Worm (Caenorhabditis elegans) whole organism, L4 larva: ENCODE measurements around the gene copz-1.

Experiments used
- D1046.2 ChIP-seq: fragments of 200-800 bp; sonication (Bioruptor generic); IDR thresholded peaks from 2 replicates; pipeline ENCODE4 v1.3.6; 2022; ENCODE audit warnings: missing genetic modification characterization, missing compliant biosample characterization
- F10B5.3 ChIP-seq: sonication (generic microtip); optimal IDR thresholded peaks from 2 replicates; lab custom pipeline; 2016; ENCODE audit warnings: mild to moderate bottlenecking, missing genetic modification characterization, missing compliant biosample characterization
- F37D6.2 ChIP-seq: sonication (generic microtip); optimal IDR thresholded peaks from 2 replicates; lab custom pipeline; 2016; ENCODE audit warnings: mild to moderate bottlenecking, missing genetic modification characterization, missing compliant biosample characterization
- T20F7.1 ChIP-seq: fragments of 200-800 bp; sonication (Bioruptor generic); optimal IDR thresholded peaks from 2 replicates; lab custom pipeline; 2018; ENCODE audit warnings: mild to moderate bottlenecking, missing genetic modification characterization, missing compliant biosample characterization
- Y5F2A.4 ChIP-seq: fragments of 200-800 bp; sonication (Bioruptor generic); optimal IDR thresholded peaks from 2 replicates; lab custom pipeline; 2018; ENCODE audit warnings: mild to moderate bottlenecking, missing genetic modification characterization, missing compliant biosample characterization
- ZK337.2 ChIP-seq: fragments of 200-800 bp; sonication (Bioruptor generic); IDR thresholded peaks from 2 replicates; pipeline ENCODE4 v1.3.6; 2022; ENCODE audit warnings: missing genetic modification reagents, missing genetic modification characterization, missing compliant biosample characterization
- ZK546.5 ChIP-seq, 2 experiments: sonication (generic microtip); optimal IDR thresholded peaks; 2 replicates each; lab custom pipeline; 2017; ENCODE audit warnings: missing biosample characterization in 2 of 2, missing genetic modification characterization in 2 of 2
- aha-1 ChIP-seq: fragments of 150-350 bp; peaks from one replicate; lab custom pipeline; 2014; ENCODE audit warnings: missing biosample characterization, missing genetic modification characterization
- arid-1 ChIP-seq: fragments of 200-800 bp; sonication (Bioruptor generic); conservative IDR thresholded peaks from 2 replicates; pipeline ENCODE4 v1.3.6; 2022; ENCODE audit warnings: missing genetic modification reagents, missing genetic modification characterization, missing compliant biosample characterization
- ceh-44 ChIP-seq: fragments of 200-800 bp; sonication (Bioruptor generic); IDR thresholded peaks from 2 replicates; pipeline ENCODE4 v1.3.6; 2022; ENCODE audit warnings: missing genetic modification reagents, missing genetic modification characterization, missing compliant biosample characterization
- ceh-62 ChIP-seq: sonication (generic microtip); optimal IDR thresholded peaks from 2 replicates; lab custom pipeline; 2017; ENCODE audit warnings: missing biosample characterization, missing genetic modification characterization
- ces-1 ChIP-seq: fragments of 150-350 bp; sonication (generic microtip); optimal IDR thresholded peaks from 4 replicates; lab custom pipeline; 2014; ENCODE audit warnings: missing biosample characterization, missing genetic modification reagents, missing genetic modification characterization
- ctbp-1 ChIP-seq: fragments of 200-800 bp; sonication (Bioruptor generic); IDR thresholded peaks from 2 replicates; pipeline ENCODE4 v1.3.6; 2022; ENCODE audit warnings: missing genetic modification reagents, missing genetic modification characterization, missing compliant biosample characterization
- daf-16 ChIP-seq, 3 experiments: sonication (generic microtip); optimal IDR thresholded peaks; 2 replicates each; lab custom pipeline; 2016 to 2017; ENCODE audit warnings: missing genetic modification characterization in 3 of 3, missing genetic modification reagents in 3 of 3, mild to moderate bottlenecking in 2 of 3, missing compliant biosample characterization in 2 of 3, missing biosample characterization in 1 of 3, moderate library complexity in 1 of 3
- dmd-8 ChIP-seq: fragments of 200-800 bp; sonication (Bioruptor generic); IDR thresholded peaks from 2 replicates; pipeline ENCODE4 v1.3.6; 2022; ENCODE audit warnings: missing genetic modification characterization, missing compliant biosample characterization
- dmd-9 ChIP-seq: fragments of 200-800 bp; sonication (Bioruptor generic); IDR thresholded peaks from 2 replicates; pipeline ENCODE4 v1.3.6; 2022; ENCODE audit warnings: missing genetic modification reagents, missing genetic modification characterization, missing compliant biosample characterization
- dpl-1 ChIP-seq: fragments of 150-350 bp; optimal IDR thresholded peaks from 2 replicates; lab custom pipeline; 2014; ENCODE audit warnings: missing biosample characterization, missing genetic modification reagents, missing genetic modification characterization
- duxl-1 ChIP-seq: sonication (generic microtip); optimal IDR thresholded peaks from 2 replicates; lab custom pipeline; 2016; ENCODE audit warnings: mild to moderate bottlenecking, missing genetic modification characterization, moderate library complexity, missing compliant biosample characterization; ENCODE audit not compliant: poor library complexity
- dve-1 ChIP-seq: sonication (generic microtip); optimal IDR thresholded peaks from 2 replicates; lab custom pipeline; 2017; ENCODE audit warnings: antibody characterized with exemption, mild to moderate bottlenecking, missing genetic modification characterization, missing compliant biosample characterization; ENCODE audit not compliant: insufficient read depth
- egl-27 ChIP-seq: sonication (generic microtip); optimal IDR thresholded peaks from 3 replicates; lab custom pipeline; 2017; ENCODE audit warnings: missing biosample characterization, missing genetic modification reagents, missing genetic modification characterization
- egl-43 ChIP-seq: fragments of 200-800 bp; sonication (Bioruptor generic); IDR thresholded peaks from 2 replicates; pipeline ENCODE4 v1.3.6; 2022; ENCODE audit warnings: missing genetic modification reagents, missing genetic modification characterization, missing compliant biosample characterization
- gei-8 ChIP-seq: fragments of 200-800 bp; sonication (Bioruptor generic); optimal IDR thresholded peaks from 2 replicates; lab custom pipeline; 2018; ENCODE audit warnings: mild to moderate bottlenecking, missing genetic modification characterization, missing compliant biosample characterization
- lim-7 ChIP-seq: fragments of 200-800 bp; sonication (Bioruptor generic); IDR thresholded peaks from 2 replicates; pipeline ENCODE4 v1.3.6; 2022; ENCODE audit warnings: missing genetic modification characterization, missing compliant biosample characterization
- lin-13 ChIP-seq: fragments of 150-350 bp; optimal IDR thresholded peaks from 2 replicates; lab custom pipeline; 2014; ENCODE audit warnings: missing biosample characterization, missing genetic modification reagents, missing genetic modification characterization
- lin-15B ChIP-seq: fragments of 150-350 bp; sonication (generic microtip); optimal IDR thresholded peaks from 3 replicates; lab custom pipeline; 2014; ENCODE audit warnings: missing biosample characterization, missing genetic modification characterization
- lin-29 ChIP-seq: fragments of 200-800 bp; sonication (Bioruptor generic); IDR thresholded peaks from 2 replicates; pipeline ENCODE4 v1.3.6; 2022; ENCODE audit warnings: missing genetic modification reagents, missing genetic modification characterization, missing compliant biosample characterization
- lin-38 ChIP-seq: fragments of 200-800 bp; sonication (Bioruptor generic); IDR thresholded peaks from 2 replicates; pipeline ENCODE4 v1.3.6; 2022; ENCODE audit warnings: missing genetic modification reagents, missing genetic modification characterization, missing compliant biosample characterization
- lin-39 ChIP-seq: fragments of 150-350 bp; optimal IDR thresholded peaks from 2 replicates; lab custom pipeline; 2014; ENCODE audit warnings: missing biosample characterization, missing genetic modification reagents, missing genetic modification characterization
- lsy-2 ChIP-seq, 2 experiments: fragments of 150-350 bp in 1 of 2; sonication (generic microtip) in 1 of 2; optimal IDR thresholded peaks; 2 replicates each; lab custom pipeline; 2014 to 2017; ENCODE audit warnings: missing biosample characterization in 2 of 2, missing genetic modification characterization in 2 of 2
- madf-5 ChIP-seq, 2 experiments: fragments of 200-800 bp; sonication (Bioruptor generic); IDR thresholded peaks; 2 replicates each; pipeline ENCODE4 v1.3.6; 2022; ENCODE audit warnings: missing compliant biosample characterization in 2 of 2, missing genetic modification characterization in 2 of 2
- madf-9 ChIP-seq: fragments of 200-800 bp; sonication (Bioruptor generic); conservative IDR thresholded peaks from 2 replicates; pipeline ENCODE4 v1.3.6; 2022; ENCODE audit warnings: missing genetic modification reagents, missing genetic modification characterization, missing compliant biosample characterization
- mdt-29 ChIP-seq: fragments of 200-800 bp; sonication (Bioruptor generic); IDR thresholded peaks from 2 replicates; pipeline ENCODE4 v1.3.6; 2022; ENCODE audit warnings: missing genetic modification reagents, missing genetic modification characterization, missing compliant biosample characterization
- mes-2 ChIP-seq: sonication (generic microtip); optimal IDR thresholded peaks from 2 replicates; lab custom pipeline; 2016; ENCODE audit warnings: missing genotype, mild to moderate bottlenecking, missing genetic modification characterization, missing compliant biosample characterization; ENCODE audit not compliant: poor library complexity, severe bottlenecking
- mxl-2 ChIP-seq: fragments of 200-800 bp; sonication (Bioruptor generic); conservative IDR thresholded peaks from 2 replicates; pipeline ENCODE4 v1.3.6; 2022; ENCODE audit warnings: missing genetic modification reagents, missing genetic modification characterization, missing compliant biosample characterization
- nhr-102 ChIP-seq: sonication (generic microtip); optimal IDR thresholded peaks from 2 replicates; lab custom pipeline; 2016; ENCODE audit warnings: mild to moderate bottlenecking, missing genetic modification characterization, moderate library complexity, missing compliant biosample characterization
- nhr-11 ChIP-seq: fragments of 150-350 bp; optimal IDR thresholded peaks from 2 replicates; lab custom pipeline; 2014; ENCODE audit warnings: missing biosample characterization, missing genetic modification characterization
- nhr-111 ChIP-seq: fragments of 200-800 bp; sonication (Bioruptor generic); optimal IDR thresholded peaks from 2 replicates; lab custom pipeline; 2018; ENCODE audit warnings: mild to moderate bottlenecking, missing genetic modification characterization, missing compliant biosample characterization
- nhr-237 ChIP-seq: sonication (generic microtip); optimal IDR thresholded peaks from 2 replicates; lab custom pipeline; 2017; ENCODE audit warnings: missing biosample characterization, missing genetic modification characterization
- nhr-28 ChIP-seq: fragments of 150-350 bp; optimal IDR thresholded peaks from 2 replicates; lab custom pipeline; 2014; ENCODE audit warnings: missing biosample characterization, missing genetic modification characterization
- nhr-6 ChIP-seq: fragments of 150-350 bp; optimal IDR thresholded peaks from 2 replicates; lab custom pipeline; 2014; ENCODE audit warnings: missing biosample characterization, missing genetic modification characterization
- nhr-77 ChIP-seq: fragments of 150-350 bp; optimal IDR thresholded peaks from 2 replicates; lab custom pipeline; 2014; ENCODE audit warnings: missing biosample characterization, missing genetic modification characterization
- pha-4 ChIP-seq, 2 experiments: fragments of 150-350 bp in 1 of 2; fragments of 200-800 bp in 1 of 2; sonication (Bioruptor generic) in 1 of 2; IDR thresholded peaks in 1 of 2; optimal IDR thresholded peaks in 1 of 2; 2 replicates each; pipeline versions ENCODE4 v1.3.6 to Lab custom; 2014 to 2022; ENCODE audit warnings: missing genetic modification characterization in 2 of 2, missing genetic modification reagents in 2 of 2, missing biosample characterization in 1 of 2, missing compliant biosample characterization in 1 of 2
- pqm-1 ChIP-seq: sonication (generic microtip); optimal IDR thresholded peaks from 2 replicates; lab custom pipeline; 2017; ENCODE audit warnings: missing biosample characterization, missing genetic modification characterization
- saeg-2 ChIP-seq: fragments of 200-800 bp; sonication (Bioruptor generic); IDR thresholded peaks from 2 replicates; pipeline ENCODE4 v1.3.6; 2022; ENCODE audit warnings: missing genetic modification reagents, missing genetic modification characterization, missing compliant biosample characterization
- set-16 ChIP-seq: fragments of 200-800 bp; sonication (Bioruptor generic); IDR thresholded peaks from 2 replicates; pipeline ENCODE4 v1.3.6; 2022; ENCODE audit warnings: missing genetic modification reagents, missing genetic modification characterization, missing compliant biosample characterization
- snpc-1.2 ChIP-seq: fragments of 200-800 bp; sonication (Bioruptor generic); IDR thresholded peaks from 2 replicates; pipeline ENCODE4 v1.3.6; 2022; ENCODE audit warnings: missing genetic modification reagents, missing genetic modification characterization, missing compliant biosample characterization
- spr-3 ChIP-seq: fragments of 200-800 bp; sonication (Bioruptor generic); optimal IDR thresholded peaks from 2 replicates; lab custom pipeline; 2018; ENCODE audit warnings: mild to moderate bottlenecking, missing genetic modification characterization, missing compliant biosample characterization
- unc-130 ChIP-seq: sonication (generic microtip); optimal IDR thresholded peaks from 2 replicates; lab custom pipeline; 2016; ENCODE audit warnings: missing genetic modification reagents, missing genetic modification characterization, missing compliant biosample characterization
- zfp-2 ChIP-seq: sonication (generic microtip); optimal IDR thresholded peaks from 2 replicates; lab custom pipeline; 2016; ENCODE audit warnings: mild to moderate bottlenecking, missing genetic modification characterization, missing compliant biosample characterization
- zfp-3 ChIP-seq: fragments of 200-800 bp; sonication (Bioruptor generic); conservative IDR thresholded peaks from 2 replicates; pipeline ENCODE4 v1.3.6; 2022; ENCODE audit warnings: missing genetic modification reagents, missing genetic modification characterization, missing compliant biosample characterization
- zip-2 ChIP-seq: fragments of 150-350 bp; optimal IDR thresholded peaks from 2 replicates; lab custom pipeline; 2014; ENCODE audit warnings: missing biosample characterization, missing genetic modification characterization
- ztf-11 ChIP-seq: fragments of 150-350 bp; optimal IDR thresholded peaks from 2 replicates; lab custom pipeline; 2014; ENCODE audit warnings: missing biosample characterization, missing genetic modification characterization

The copz-1 gene

ce11 chrII:10872541-10872940 lies at the start of gene copz-1, which contains the start of gene cyn-4 (continued):
- no peak for TF ChIP-seq madf-9 (GFP tag; lab: Robert Waterston, UW)
- no peak for TF ChIP-seq Y5F2A.4
- TF ChIP-seq ces-1 (GFP tag; lab: Kevin White, UChicago): peak; percentile 0
- TF ChIP-seq T20F7.1: peak; percentile 35
- TF ChIP-seq nhr-237: no peak
- no peak for TF ChIP-seq pqm-1
- no peak for TF ChIP-seq zip-2 (tag; lab: Kevin White, UChicago)
- 0 out of 2 replicates have a peak, but pooled peaks have one; percentile 30 for TF ChIP-seq ceh-44
- TF ChIP-seq mes-2 (tag; lab: Kevin White, UChicago): peak; percentile 98
- no peak for TF ChIP-seq dmd-8 (GFP tag; lab: Robert Waterston, UW)
- no peak for TF ChIP-seq gei-8 (GFP tag; lab: Kevin White, UChicago)
- TF ChIP-seq nhr-11: no peak
- TF ChIP-seq zfp-3 (GFP tag; lab: Robert Waterston, UW): no peak
- peak; percentile 69 for TF ChIP-seq lin-38 (GFP tag; lab: Robert Waterston, UW)
- TF ChIP-seq egl-27 (tag; lab: Kevin White, UChicago): no peak
- peak; percentile 38 for TF ChIP-seq lin-13 (GFP tag; lab: Kevin White, UChicago)
- TF ChIP-seq ceh-62: no peak
- TF ChIP-seq ZK546.5 (tag; optimal IDR thresholded peaks at IDR 0.05; lab: Kevin White, UChicago): no peak
- TF ChIP-seq dpl-1: peak; percentile 81
- no peak for TF ChIP-seq F10B5.3 (tag; lab: Kevin White, UChicago)
- TF ChIP-seq nhr-102 (tag; lab: Kevin White, UChicago): no peak
- TF ChIP-seq lin-39 (tag; lab: Kevin White, UChicago): no peak
- TF ChIP-seq dmd-9 (GFP tag; lab: Robert Waterston, UW): no peak
- no peak for TF ChIP-seq mxl-2 (GFP tag; lab: Robert Waterston, UW)
- no peak for TF ChIP-seq ztf-11
- no peak for TF ChIP-seq set-16 (GFP tag; lab: Robert Waterston, UW)
- TF ChIP-seq zfp-2 (tag; lab: Kevin White, UChicago): no peak
- peak; percentile 66 for TF ChIP-seq nhr-6 (tag; lab: Kevin White, UChicago)
- no peak for TF ChIP-seq snpc-1.2 (GFP tag; lab: Robert Waterston, UW)
- no peak for TF ChIP-seq egl-43 (GFP tag; lab: Robert Waterston, UW)
- TF ChIP-seq nhr-28: peak; percentile 50
- no peak for TF ChIP-seq nhr-111
- TF ChIP-seq spr-3 (GFP tag; lab: Kevin White, UChicago): no peak
- TF ChIP-seq duxl-1 (tag; lab: Kevin White, UChicago): peak; percentile 50
- TF ChIP-seq lim-7 (GFP tag; lab: Robert Waterston, UW): no peak
- no peak for TF ChIP-seq lin-15B
- no peak for TF ChIP-seq mdt-29 (GFP tag; lab: Robert Waterston, UW)
- TF ChIP-seq nhr-77 (tag; lab: Kevin White, UChicago): peak; percentile 3
- peak; percentile 76 for TF ChIP-seq ZK337.2 (GFP tag; lab: Robert Waterston, UW)
- no peak for TF ChIP-seq ctbp-1 (GFP tag; lab: Robert Waterston, UW)
- no peak for TF ChIP-seq D1046.2 (GFP tag; lab: Robert Waterston, UW)
- TF ChIP-seq F37D6.2 (tag; lab: Kevin White, UChicago): peak; percentile 23

DNA sequence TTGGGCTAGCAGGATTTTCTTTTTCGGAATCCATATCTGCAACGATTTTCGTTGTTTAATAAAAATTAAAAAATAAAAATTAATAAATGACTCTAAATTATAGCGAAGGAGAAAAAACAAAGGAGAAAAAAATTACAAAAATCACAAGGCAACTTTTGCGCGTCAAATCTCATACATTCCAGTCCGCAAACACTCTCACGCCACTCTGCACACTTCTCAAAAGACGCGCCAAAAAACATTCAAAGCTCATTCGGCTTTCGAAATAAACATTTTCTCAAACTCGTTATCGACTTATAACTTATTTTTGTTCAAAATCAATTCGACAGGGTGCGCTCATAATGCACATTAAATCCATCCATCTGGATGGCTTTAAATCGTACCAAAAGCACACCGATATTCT lies 48.6 kb upstream of the copz-1 start, which contains the start of the genes R06F6.12 and mix-1:
Gene R06F6.12, minus strand, starts transcription at position 36 of the 400 bp plus-strand sequence.
Gene mix-1, plus strand, starts transcription at position 201 of the 400 bp plus-strand sequence.
- peak; percentile 18 for TF ChIP-seq unc-130 (GFP tag; lab: Kevin White, UChicago)
- no peak for TF ChIP-seq madf-5 (GFP tag; IDR thresholded peaks at IDR 0.05; lab: Robert Waterston, UW)
- peak; percentile 10 to 83 for TF ChIP-seq lsy-2 (tag; optimal IDR thresholded peaks at IDR 0.05; lab: Kevin White, UChicago)
- TF ChIP-seq pha-4 (GFP tag; IDR thresholded peaks at IDR 0.05; lab: Robert Waterston, UW): 0 out of 2 replicates have a peak, but pooled peaks have one; percentile 38
- peak; percentile 46 for TF ChIP-seq pha-4 (tag; optimal IDR thresholded peaks at IDR 0.05; lab: Kevin White, UChicago)
- 0 out of 2 replicates have a peak, but pooled peaks have one; percentile 38 for TF ChIP-seq arid-1 (GFP tag; lab: Robert Waterston, UW)
- no peak for TF ChIP-seq saeg-2 (GFP tag; lab: Robert Waterston, UW)
- TF ChIP-seq daf-16 (GFP tag; optimal IDR thresholded peaks at IDR 0.05; lab: Kevin White, UChicago): no peak
- peak; percentile 47 for TF ChIP-seq daf-16 (tag; optimal IDR thresholded peaks at IDR 0.05; lab: Kevin White, UChicago)
- TF ChIP-seq nhr-6 (tag; lab: Kevin White, UChicago): peak; percentile 2
- peak; percentile 40 for TF ChIP-seq dve-1
- TF ChIP-seq lin-29 (GFP tag; lab: Robert Waterston, UW): no peak
- peak; percentile 63 for TF ChIP-seq aha-1 (tag; lab: Kevin White, UChicago)
